Worm (Caenorhabditis elegans) whole organism, L2 larva: Measurements from ENCODE around the gene C06A1.3.
A peak's percentile ranks its signal among the peaks of the same experiment; 100 is the strongest.

ENCODE experiments used
- C34F6.9 ChIP-seq: fragments of 150-350 bp; optimal IDR thresholded peaks from 2 replicates; lab custom pipeline; 2014; ENCODE audit warnings: missing biosample characterization, missing genetic modification characterization
- ceh-82 ChIP-seq: fragments of 150-350 bp; optimal IDR thresholded peaks from 2 replicates; lab custom pipeline; 2014; ENCODE audit warnings: missing biosample characterization, missing genetic modification characterization
- elt-1 ChIP-seq: fragments of 150-350 bp; optimal IDR thresholded peaks from 2 replicates; lab custom pipeline; 2014; ENCODE audit warnings: missing biosample characterization, missing genetic modification characterization
- fos-1 ChIP-seq: fragments of 150-350 bp; optimal IDR thresholded peaks from 2 replicates; lab custom pipeline; 2014; ENCODE audit warnings: missing biosample characterization, missing genetic modification characterization
- lsy-2 ChIP-seq, 2 experiments: fragments of 150-350 bp in 1 of 2; sonication (generic microtip) in 1 of 2; optimal IDR thresholded peaks; 2 replicates each; lab custom pipeline; 2014 to 2017; ENCODE audit warnings: missing biosample characterization in 2 of 2, missing genetic modification characterization in 2 of 2
- nhr-12 ChIP-seq: fragments of 150-350 bp; optimal IDR thresholded peaks from 2 replicates; lab custom pipeline; 2014; ENCODE audit warnings: missing biosample characterization, missing genetic modification characterization
- nhr-237 ChIP-seq: fragments of 150-350 bp; optimal IDR thresholded peaks from 2 replicates; lab custom pipeline; 2014; ENCODE audit warnings: missing biosample characterization, missing genetic modification characterization
- skn-1 ChIP-seq: sonication (generic microtip); optimal IDR thresholded peaks from 2 replicates; lab custom pipeline; 2017; ENCODE audit warnings: missing biosample characterization, missing genetic modification characterization
- ztf-11 ChIP-seq: sonication (generic microtip); optimal IDR thresholded peaks from 2 replicates; lab custom pipeline; 2017; ENCODE audit warnings: missing biosample characterization, missing genetic modification characterization

ce11 chrII:10548778-10549671, 23.0 kb upstream of the C06A1.3 start:
- TF ChIP-seq skn-1 (tag; lab: Kevin White, UChicago), result no peak
- TF ChIP-seq C34F6.9, result peak; percentile 90
- TF ChIP-seq fos-1 (tag; lab: Kevin White, UChicago), result peak; percentile 58
- no peak for TF ChIP-seq nhr-12 (tag; lab: Kevin White, UChicago)
- TF ChIP-seq ztf-11 (tag; lab: Kevin White, UChicago), result no peak
- peak; percentile 70 to 85 for TF ChIP-seq lsy-2 (tag; optimal IDR thresholded peaks at IDR 0.05; lab: Kevin White, UChicago)
- no peak for TF ChIP-seq elt-1
- no peak for TF ChIP-seq nhr-237
- peak; percentile 56 for TF ChIP-seq ceh-82 (tag; lab: Kevin White, UChicago)
